Worm (Caenorhabditis elegans): Measurements from ENCODE around the gene B0393.5.
"Not testable (repeated sequence)": the region's sequence is repeated elsewhere in the genome, so short reads cannot be mapped to it uniquely, and the experiment has no call there.

ce11 chrIII:4785131-4785530 lies 19.6 kb downstream of the B0393.5 start, which contains the start of gene enu-3.2:
- not testable (repeated sequence) for TF ChIP-seq ceh-13 (GFP tag; optimal IDR thresholded peaks at IDR 0.05); tbx-11 (GFP tag; IDR thresholded peaks at IDR 0.05)
